Worm (Caenorhabditis elegans) whole organism, young adult: ENCODE measurements around the gene Y57G11C.28.

ENCODE experiments used
- attf-6 ChIP-seq: fragments of 200-800 bp; sonication (Bioruptor generic); IDR thresholded peaks from 2 replicates; pipeline ENCODE4 v1.3.6; 2022; ENCODE audit warnings: missing genetic modification reagents, missing genetic modification characterization, missing compliant biosample characterization
- repo-1 ChIP-seq: sonication (generic microtip); optimal IDR thresholded peaks from 2 replicates; lab custom pipeline; 2017; ENCODE audit warnings: mild to moderate bottlenecking, missing genetic modification characterization, missing compliant biosample characterization
- snpc-4 ChIP-seq, 5 experiments: fragments of 150-350 bp in 1 of 5; sonication (generic microtip) in 4 of 5; optimal IDR thresholded peaks; 2 replicates each; lab custom pipeline; 2014 to 2018; ENCODE audit warnings: missing genetic modification characterization in 5 of 5, missing biosample characterization in 3 of 5, antibody characterized with exemption in 2 of 5, mild to moderate bottlenecking in 2 of 5, missing compliant biosample characterization in 2 of 5, missing genotype in 2 of 5, moderate library complexity in 2 of 5, missing genetic modification reagents in 1 of 5

Y57G11C.28 gene

ce11 chrIV:14981311-14981710 is 51.8 kb downstream of the Y57G11C.28 start, which contains the start of gene atln-2:
Gene atln-2, plus strand, starts transcription at chrIV:14981611.
- TF ChIP-seq snpc-4 (GFP tag; optimal IDR thresholded peaks at IDR 0.05; lab: Kevin White, UChicago) (no peak), snpc-4 (tag; optimal IDR thresholded peaks at IDR 0.05; lab: Kevin White, UChicago) (peak in 1 of 4 experiments; percentile 44), attf-6 (0 out of 2 replicates have a peak, but pooled peaks have one; percentile 6), repo-1 (tag; lab: Kevin White, UChicago) (no peak)
